ENCODE assay signal across 2 fruit fly cellular contexts in genomic region chr2L:5948775-5949526, dm6.
A peak's percentile ranks its signal among the peaks of the same experiment; 100 is the strongest.
TF ChIP-seq lines count a peak whose summit lies in the region.

Gene CG9044, plus strand, starts transcription at chr2L:5949450.

TF ChIP-seq in whole organism, adult, 20 proteins besides CTCF, POLR2A, EP300 and RAD21 (continued from another document):
- peak; percentile 43 for TF ChIP-seq CG7045 (GFP tag; optimal IDR thresholded peaks at IDR 0.05; lab: Kevin White, UChicago)
- TF ChIP-seq Clk (GFP tag; optimal IDR thresholded peaks at IDR 0.05; lab: Kevin White, UChicago), result peak; percentile 11

TF ChIP-seq in whole organism, embryonic, 481 proteins besides CTCF, POLR2A, EP300 and RAD21 (continued from another document and continues in another):
- TF ChIP-seq CG3847 (GFP tag; IDR thresholded peaks at IDR 0.05; lab: Robert Waterston, UW), result peak; percentile 64; the same call in 1 of the 2 replicates
- TF ChIP-seq ci (GFP tag; IDR thresholded peaks at IDR 0.05; lab: Robert Waterston, UW), result 0 out of 3 replicates have a peak, but pooled peaks have one; percentile 48
- peak; percentile 37 for TF ChIP-seq Atf3 (GFP tag; optimal IDR thresholded peaks at IDR 0.05; lab: Kevin White, UChicago)
- peak; percentile 38 for TF ChIP-seq maf-S (GFP tag; optimal IDR thresholded peaks at IDR 0.05; lab: Kevin White, UChicago)
- no peak for TF ChIP-seq D19B (GFP tag; optimal IDR thresholded peaks at IDR 0.05; lab: Kevin White, UChicago)
- TF ChIP-seq HmgZ (tag; optimal IDR thresholded peaks at IDR 0.05; lab: Kevin White, UChicago), result peak; percentile 66
- TF ChIP-seq Med (GFP tag; lab: Kevin White, UChicago), result peak; percentile 93
- peak; percentile 8 for TF ChIP-seq Sry-β (GFP tag; optimal IDR thresholded peaks at IDR 0.05; lab: Kevin White, UChicago)
- no peak for TF ChIP-seq bsh (GFP tag; optimal IDR thresholded peaks at IDR 0.05; lab: Kevin White, UChicago)
- peak; percentile 66 for TF ChIP-seq ind (GFP tag; optimal IDR thresholded peaks at IDR 0.05; lab: Kevin White, UChicago)
- peak; percentile 57 for TF ChIP-seq CG12155 (GFP tag; optimal IDR thresholded peaks at IDR 0.05; lab: Kevin White, UChicago)
- peak; percentile 67 for TF ChIP-seq Mad (GFP tag; optimal IDR thresholded peaks at IDR 0.05; lab: Kevin White, UChicago)
- TF ChIP-seq CG12104 (GFP tag; optimal IDR thresholded peaks at IDR 0.05; lab: Kevin White, UChicago), result peak; percentile 19
- no peak for TF ChIP-seq Meics (GFP tag; optimal IDR thresholded peaks at IDR 0.05; lab: Kevin White, UChicago)
- TF ChIP-seq CG14710 (tag; optimal IDR thresholded peaks at IDR 0.05; lab: Kevin White, UChicago), result peak; percentile 81
- TF ChIP-seq CG5180 (GFP tag; optimal IDR thresholded peaks at IDR 0.05; lab: Kevin White, UChicago), result no peak
- peak; percentile 65 for TF ChIP-seq CG17829 (tag; optimal IDR thresholded peaks at IDR 0.05; lab: Kevin White, UChicago)
- peak; percentile 89 for TF ChIP-seq mld (GFP tag; IDR thresholded peaks at IDR 0.05; lab: Robert Waterston, UW; ENCODE audit: partially characterized antibody)
- no peak for TF ChIP-seq CG2202 (tag; optimal IDR thresholded peaks at IDR 0.05; lab: Kevin White, UChicago)
- peak; percentile 50 for TF ChIP-seq CG18476 (GFP tag; optimal IDR thresholded peaks at IDR 0.05; lab: Kevin White, UChicago)
- peak; percentile 64 for TF ChIP-seq CG30020 (tag; optimal IDR thresholded peaks at IDR 0.05; lab: Kevin White, UChicago)
- no peak for TF ChIP-seq ATbp (GFP tag; optimal IDR thresholded peaks at IDR 0.05; lab: Kevin White, UChicago)
- no peak for TF ChIP-seq CG6813 (GFP tag; optimal IDR thresholded peaks at IDR 0.05; lab: Kevin White, UChicago)
- TF ChIP-seq ftz-f1 (GFP tag; optimal IDR thresholded peaks at IDR 0.05; lab: Kevin White, UChicago), result no peak
- TF ChIP-seq CG1233 (GFP tag; optimal IDR thresholded peaks at IDR 0.05; lab: Kevin White, UChicago), result peak; percentile 39
- peak; percentile 21 for TF ChIP-seq slou (GFP tag; optimal IDR thresholded peaks at IDR 0.05; lab: Kevin White, UChicago)
- 0 out of 3 replicates have a peak, but pooled peaks have one; percentile 28 for TF ChIP-seq ken (GFP tag; IDR thresholded peaks at IDR 0.05; lab: Robert Waterston, UW)
- TF ChIP-seq HLH4C (GFP tag; IDR thresholded peaks at IDR 0.05; lab: Robert Waterston, UW; ENCODE audit: partially characterized antibody), result peak; percentile 89
- TF ChIP-seq CG15601 (tag; optimal IDR thresholded peaks at IDR 0.05; lab: Kevin White, UChicago), result peak; percentile 37
- peak; percentile 43 for TF ChIP-seq CG1792 (GFP tag; optimal IDR thresholded peaks at IDR 0.05; lab: Kevin White, UChicago)
- TF ChIP-seq Dfd (GFP tag; optimal IDR thresholded peaks at IDR 0.05; lab: Kevin White, UChicago), result no peak
- peak; percentile 97 for TF ChIP-seq Dll (GFP tag; IDR thresholded peaks at IDR 0.05; lab: Robert Waterston, UW; ENCODE audit: partially characterized antibody)
- no peak for TF ChIP-seq Nf-YB (GFP tag; optimal IDR thresholded peaks at IDR 0.05; lab: Kevin White, UChicago)
- TF ChIP-seq CG14860 (GFP tag; IDR thresholded peaks at IDR 0.05; lab: Robert Waterston, UW; ENCODE audit: partially characterized antibody), result peak; percentile 89
- TF ChIP-seq lmd (GFP tag; IDR thresholded peaks at IDR 0.05; lab: Robert Waterston, UW), result peak; percentile 59; the same call in 1 of the 2 replicates
- peak; percentile 62 for TF ChIP-seq CG2116 (GFP tag; optimal IDR thresholded peaks at IDR 0.05; lab: Kevin White, UChicago)
- no peak for TF ChIP-seq Blimp-1 (GFP tag; optimal IDR thresholded peaks at IDR 0.05; lab: Kevin White, UChicago)
- peak; percentile 76 for TF ChIP-seq pho (GFP tag; optimal IDR thresholded peaks at IDR 0.05; lab: Kevin White, UChicago)
- 0 out of 2 replicates have a peak, but pooled peaks have one; percentile 24 for TF ChIP-seq CG14441 (GFP tag; IDR thresholded peaks at IDR 0.05; lab: Robert Waterston, UW)
- peak; percentile 75 for TF ChIP-seq Dp (GFP tag; optimal IDR thresholded peaks at IDR 0.05; lab: Kevin White, UChicago)
- TF ChIP-seq hb (GFP tag; IDR thresholded peaks at IDR 0.05; lab: Robert Waterston, UW; ENCODE audit: partially characterized antibody), result peak; percentile 89
- TF ChIP-seq hbn (GFP tag; IDR thresholded peaks at IDR 0.05; lab: Robert Waterston, UW; ENCODE audit: partially characterized antibody), result peak; percentile 86
- TF ChIP-seq CG10321 (GFP tag; IDR thresholded peaks at IDR 0.05; lab: Robert Waterston, UW), result no peak
- TF ChIP-seq lov (optimal IDR thresholded peaks at IDR 0.05; lab: Kevin White, UChicago), result no peak
- TF ChIP-seq lov (GFP tag; IDR thresholded peaks at IDR 0.05; lab: Robert Waterston, UW), result no peak
- TF ChIP-seq sd (tag; optimal IDR thresholded peaks at IDR 0.05; lab: Kevin White, UChicago), result no peak
- TF ChIP-seq CG1024 (GFP tag; IDR thresholded peaks at IDR 0.05; lab: Robert Waterston, UW), result no peak
- peak; percentile 53 for TF ChIP-seq NfI (GFP tag; optimal IDR thresholded peaks at IDR 0.05; lab: Kevin White, UChicago)
- no peak for TF ChIP-seq CG8478 (optimal IDR thresholded peaks at IDR 0.05; lab: Kevin White, UChicago)
- no peak for TF ChIP-seq gce (GFP tag; IDR thresholded peaks at IDR 0.05; lab: Robert Waterston, UW)
- TF ChIP-seq vfl (GFP tag; optimal IDR thresholded peaks at IDR 0.05; lab: Kevin White, UChicago), result peak; percentile 23
- peak; percentile 61 for TF ChIP-seq CG8944 (GFP tag; optimal IDR thresholded peaks at IDR 0.05; lab: Kevin White, UChicago)
- TF ChIP-seq pros (GFP tag; optimal IDR thresholded peaks at IDR 0.05; lab: Kevin White, UChicago), result no peak
- peak; percentile 19 for TF ChIP-seq gfzf (GFP tag; optimal IDR thresholded peaks at IDR 0.05; lab: Kevin White, UChicago)
- TF ChIP-seq CG8765 (GFP tag; IDR thresholded peaks at IDR 0.05; lab: Robert Waterston, UW), result 0 out of 2 replicates have a peak, but pooled peaks have one; percentile 22
- peak; percentile 88 for TF ChIP-seq CG2129 (GFP tag; IDR thresholded peaks at IDR 0.05; lab: Robert Waterston, UW; ENCODE audit: partially characterized antibody)
- TF ChIP-seq CG11093 (GFP tag; IDR thresholded peaks at IDR 0.05; lab: Robert Waterston, UW), result peak; percentile 24; the same call in 1 of the 3 replicates
- peak; percentile 12 for TF ChIP-seq CG3163 (GFP tag; optimal IDR thresholded peaks at IDR 0.05; lab: Kevin White, UChicago)
- peak; percentile 21 for TF ChIP-seq CG10979 (tag; optimal IDR thresholded peaks at IDR 0.05; lab: Kevin White, UChicago)
- TF ChIP-seq CG3281 (GFP tag; optimal IDR thresholded peaks at IDR 0.05; lab: Kevin White, UChicago), result no peak
- no peak for TF ChIP-seq CG10274 (GFP tag; optimal IDR thresholded peaks at IDR 0.05; lab: Kevin White, UChicago)
- no peak for TF ChIP-seq Nf-YA (GFP tag; IDR thresholded peaks at IDR 0.05; lab: Robert Waterston, UW)
- peak; percentile 62 for TF ChIP-seq tio (GFP tag; optimal IDR thresholded peaks at IDR 0.05; lab: Kevin White, UChicago)
- TF ChIP-seq tna (GFP tag; IDR thresholded peaks at IDR 0.05; lab: Robert Waterston, UW; ENCODE audit: partially characterized antibody), result peak; percentile 76
- TF ChIP-seq Dad (GFP tag; optimal IDR thresholded peaks at IDR 0.05; lab: Kevin White, UChicago), result peak; percentile 59
- no peak for TF ChIP-seq CG6765 (GFP tag; optimal IDR thresholded peaks at IDR 0.05; lab: Kevin White, UChicago)
- no peak for TF ChIP-seq HHEX (GFP tag; optimal IDR thresholded peaks at IDR 0.05; lab: Kevin White, UChicago)
- TF ChIP-seq CG11696 (GFP tag; IDR thresholded peaks at IDR 0.05; lab: Robert Waterston, UW), result no peak
- no peak for TF ChIP-seq Poxn (GFP tag; IDR thresholded peaks at IDR 0.05; lab: Robert Waterston, UW)
- peak; percentile 52 for TF ChIP-seq trh (GFP tag; optimal IDR thresholded peaks at IDR 0.05; lab: Kevin White, UChicago)
- peak; percentile 46 for TF ChIP-seq Elba2 (GFP tag; optimal IDR thresholded peaks at IDR 0.05; lab: Kevin White, UChicago)
- peak; percentile 91 for TF ChIP-seq Doc3 (GFP tag; IDR thresholded peaks at IDR 0.05; lab: Robert Waterston, UW; ENCODE audit: partially characterized antibody)
- peak; percentile 81 for TF ChIP-seq ato (GFP tag; IDR thresholded peaks at IDR 0.05; lab: Robert Waterston, UW; ENCODE audit: partially characterized antibody)
- TF ChIP-seq CG11085 (GFP tag; IDR thresholded peaks at IDR 0.05; lab: Robert Waterston, UW), result no peak
- peak; percentile 83 for TF ChIP-seq CG34224 (GFP tag; IDR thresholded peaks at IDR 0.05; lab: Robert Waterston, UW; ENCODE audit: partially characterized antibody)
- peak; percentile 57 for TF ChIP-seq shn (GFP tag; optimal IDR thresholded peaks at IDR 0.05; lab: Kevin White, UChicago)
- TF ChIP-seq CG32532 (GFP tag; IDR thresholded peaks at IDR 0.05; lab: Robert Waterston, UW), result peak; percentile 62
- TF ChIP-seq grn (GFP tag; optimal IDR thresholded peaks at IDR 0.05; lab: Kevin White, UChicago), result peak; percentile 70
- TF ChIP-seq rib (GFP tag; IDR thresholded peaks at IDR 0.05; lab: Robert Waterston, UW), result no peak
- peak; percentile 76 for TF ChIP-seq CHES-1-like (GFP tag; optimal IDR thresholded peaks at IDR 0.05; lab: Kevin White, UChicago)
- peak; percentile 80 for TF ChIP-seq CG7963 (GFP tag; IDR thresholded peaks at IDR 0.05; lab: Robert Waterston, UW; ENCODE audit: partially characterized antibody)
- no peak for TF ChIP-seq caup (GFP tag; optimal IDR thresholded peaks at IDR 0.05; lab: Kevin White, UChicago; ENCODE audit: severe bottlenecking)
- peak; percentile 6 for TF ChIP-seq her (GFP tag; optimal IDR thresholded peaks at IDR 0.05; lab: Kevin White, UChicago)
- TF ChIP-seq wor (GFP tag; IDR thresholded peaks at IDR 0.05; lab: Robert Waterston, UW), result no peak
- TF ChIP-seq Vsx1 (GFP tag; optimal IDR thresholded peaks at IDR 0.05; lab: Kevin White, UChicago), result no peak
- TF ChIP-seq tin (GFP tag; optimal IDR thresholded peaks at IDR 0.05; lab: Kevin White, UChicago), result peak; percentile 36
- TF ChIP-seq Optix (GFP tag; IDR thresholded peaks at IDR 0.05; lab: Robert Waterston, UW), result no peak
- no peak for TF ChIP-seq CG6175 (GFP tag; IDR thresholded peaks at IDR 0.05; lab: Robert Waterston, UW)
- no peak for TF ChIP-seq crol (GFP tag; IDR thresholded peaks at IDR 0.05; lab: Robert Waterston, UW)
- TF ChIP-seq NC2α (GFP tag; optimal IDR thresholded peaks at IDR 0.05; lab: Kevin White, UChicago), result peak; percentile 48
- TF ChIP-seq sna (GFP tag; IDR thresholded peaks at IDR 0.05; lab: Robert Waterston, UW; ENCODE audit: partially characterized antibody), result peak; percentile 93
- TF ChIP-seq Deaf1 (tag; optimal IDR thresholded peaks at IDR 0.05; lab: Kevin White, UChicago), result no peak
- TF ChIP-seq pum (GFP tag; optimal IDR thresholded peaks at IDR 0.05; lab: Kevin White, UChicago), result peak; percentile 57
- peak; percentile 2 for TF ChIP-seq CG17912 (GFP tag; optimal IDR thresholded peaks at IDR 0.05; lab: Kevin White, UChicago)
- TF ChIP-seq CG4854 (GFP tag; optimal IDR thresholded peaks at IDR 0.05; lab: Kevin White, UChicago), result peak; percentile 16
- TF ChIP-seq ems (GFP tag; optimal IDR thresholded peaks at IDR 0.05; lab: Kevin White, UChicago), result peak; percentile 30
- TF ChIP-seq CG17186 (GFP tag; optimal IDR thresholded peaks at IDR 0.05; lab: Kevin White, UChicago), result peak; percentile 44
- peak; percentile 59 for TF ChIP-seq Myb (GFP tag; optimal IDR thresholded peaks at IDR 0.05; lab: Kevin White, UChicago)
- TF ChIP-seq Hmx (GFP tag; optimal IDR thresholded peaks at IDR 0.05; lab: Kevin White, UChicago), result no peak
- TF ChIP-seq CG2889 (GFP tag; IDR thresholded peaks at IDR 0.05; lab: Robert Waterston, UW), result 0 out of 3 replicates have a peak, but pooled peaks have one; percentile 9
- no peak for TF ChIP-seq hkb (optimal IDR thresholded peaks at IDR 0.05; lab: Kevin White, UChicago)
- TF ChIP-seq hkb (GFP tag; IDR thresholded peaks at IDR 0.05; lab: Robert Waterston, UW), result no peak
- no peak for TF ChIP-seq tap (tag; optimal IDR thresholded peaks at IDR 0.05; lab: Kevin White, UChicago)
- peak; percentile 52 for TF ChIP-seq sisA (GFP tag; IDR thresholded peaks at IDR 0.05; lab: Robert Waterston, UW)
- no peak for TF ChIP-seq p53 (GFP tag; optimal IDR thresholded peaks at IDR 0.05; lab: Kevin White, UChicago)
- 0 out of 2 replicates have a peak, but pooled peaks have one; percentile 40 for TF ChIP-seq CG10366 (GFP tag; IDR thresholded peaks at IDR 0.05; lab: Robert Waterston, UW)
- no peak for TF ChIP-seq CG6654 (GFP tag; optimal IDR thresholded peaks at IDR 0.05; lab: Kevin White, UChicago)
- peak; percentile 66 for TF ChIP-seq Dip3 (GFP tag; optimal IDR thresholded peaks at IDR 0.05; lab: Kevin White, UChicago)
- no peak for TF ChIP-seq sim (GFP tag; IDR thresholded peaks at IDR 0.05; lab: Robert Waterston, UW)
- peak; percentile 33 for TF ChIP-seq Hmr (GFP tag; optimal IDR thresholded peaks at IDR 0.05; lab: Kevin White, UChicago)
- TF ChIP-seq BEAF-32 (GFP tag; optimal IDR thresholded peaks at IDR 0.05; lab: Kevin White, UChicago), result peak; percentile 97
- peak; percentile 30 for TF ChIP-seq Dek (tag; optimal IDR thresholded peaks at IDR 0.05; lab: Kevin White, UChicago)
- TF ChIP-seq CG4328 (GFP tag; optimal IDR thresholded peaks at IDR 0.05; lab: Kevin White, UChicago), result no peak
- TF ChIP-seq dati (GFP tag; IDR thresholded peaks at IDR 0.05; lab: Robert Waterston, UW), result no peak
- no peak for TF ChIP-seq toy (GFP tag; IDR thresholded peaks at IDR 0.05; lab: Robert Waterston, UW)
- TF ChIP-seq CG7357 (GFP tag; IDR thresholded peaks at IDR 0.05; lab: Robert Waterston, UW), result 0 out of 3 replicates have a peak, but pooled peaks have one; percentile 6
- TF ChIP-seq jumu (GFP tag; optimal IDR thresholded peaks at IDR 0.05; lab: Kevin White, UChicago), result peak; percentile 70
- peak; percentile 39 for TF ChIP-seq tx (GFP tag; optimal IDR thresholded peaks at IDR 0.05; lab: Kevin White, UChicago)
- peak; percentile 61 for TF ChIP-seq CG9609 (GFP tag; optimal IDR thresholded peaks at IDR 0.05; lab: Kevin White, UChicago)
- TF ChIP-seq sens-2 (GFP tag; IDR thresholded peaks at IDR 0.05; lab: Robert Waterston, UW), result no peak
- no peak for TF ChIP-seq tup (GFP tag; optimal IDR thresholded peaks at IDR 0.05; lab: Kevin White, UChicago)
- TF ChIP-seq CG4820 (GFP tag; optimal IDR thresholded peaks at IDR 0.05; lab: Kevin White, UChicago), result peak; percentile 39
- TF ChIP-seq CG11723 (GFP tag; optimal IDR thresholded peaks at IDR 0.05; lab: Kevin White, UChicago), result no peak
- peak; percentile 33 for TF ChIP-seq CG8089 (GFP tag; optimal IDR thresholded peaks at IDR 0.05; lab: Kevin White, UChicago)
- peak; percentile 60 for TF ChIP-seq CG9727 (GFP tag; optimal IDR thresholded peaks at IDR 0.05; lab: Kevin White, UChicago)
- no peak for TF ChIP-seq btn (GFP tag; optimal IDR thresholded peaks at IDR 0.05; lab: Kevin White, UChicago)
- TF ChIP-seq CG12071 (GFP tag; optimal IDR thresholded peaks at IDR 0.05; lab: Kevin White, UChicago), result no peak
- 0 out of 3 replicates have a peak, but pooled peaks have one; percentile 23 for TF ChIP-seq jigr1 (GFP tag; IDR thresholded peaks at IDR 0.05; lab: Robert Waterston, UW)
